Worm (Caenorhabditis elegans): ENCODE measurements around the gene sss-1.

DNA sequence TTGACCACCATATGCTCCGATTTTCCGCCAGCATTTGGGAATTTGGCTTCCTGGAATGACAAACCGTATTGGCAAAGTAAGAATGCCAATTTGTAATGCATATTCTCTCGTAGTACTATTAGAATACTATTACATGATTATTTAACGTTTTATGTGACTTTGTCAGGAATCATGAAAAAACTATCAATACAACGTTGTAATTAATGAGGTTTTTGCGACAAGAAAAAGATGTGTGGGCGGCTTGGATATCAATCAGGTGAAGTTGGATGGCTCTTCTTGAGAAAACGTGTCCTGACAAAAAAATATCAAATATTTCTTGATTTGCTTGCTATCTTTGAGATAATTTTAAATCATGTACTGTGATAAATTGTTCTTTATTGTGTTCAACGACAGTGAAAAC, 45.5 kb downstream of the sss-1 start, which contains the start of gene K07F5.7:
- TF ChIP-seq dpl-1 (GFP tag; optimal IDR thresholded peaks at IDR 0.05) (no peak), lin-38 (GFP tag; IDR thresholded peaks at IDR 0.05) (no peak), nhr-11 (tag; optimal IDR thresholded peaks at IDR 0.05) (no peak)

Measured in whole organism, L4 larva.